Worm (Caenorhabditis elegans): ENCODE results near the gene pcyt-1.

pcyt-1 gene

DNA sequence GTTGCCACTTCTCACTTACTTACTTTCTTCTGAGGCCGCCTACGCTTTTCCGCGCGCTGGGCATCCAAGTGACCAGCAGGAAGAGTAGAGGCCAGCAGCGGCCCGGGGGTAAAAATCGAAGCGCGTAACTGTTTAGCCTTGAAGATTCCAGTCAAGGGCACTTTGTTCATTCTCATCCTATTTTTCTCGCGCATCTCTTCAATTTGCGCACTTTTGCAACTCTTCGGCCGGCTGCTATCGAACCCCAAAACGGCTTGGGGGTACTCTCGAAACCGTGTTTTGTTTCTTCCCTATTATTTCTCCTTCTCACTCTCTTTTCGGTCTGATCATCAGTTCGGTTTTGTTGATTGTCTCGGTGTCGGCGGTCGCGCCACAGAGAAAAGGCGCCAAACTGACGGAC, 14.4 kb downstream of the pcyt-1 start:
- TF ChIP-seq snpc-4 (tag; optimal IDR thresholded peaks at IDR 0.05) (no peak), unc-120 (tag; optimal IDR thresholded peaks at IDR 0.05; ENCODE audit: poor library complexity, severe bottlenecking) (no peak)

DNA sequence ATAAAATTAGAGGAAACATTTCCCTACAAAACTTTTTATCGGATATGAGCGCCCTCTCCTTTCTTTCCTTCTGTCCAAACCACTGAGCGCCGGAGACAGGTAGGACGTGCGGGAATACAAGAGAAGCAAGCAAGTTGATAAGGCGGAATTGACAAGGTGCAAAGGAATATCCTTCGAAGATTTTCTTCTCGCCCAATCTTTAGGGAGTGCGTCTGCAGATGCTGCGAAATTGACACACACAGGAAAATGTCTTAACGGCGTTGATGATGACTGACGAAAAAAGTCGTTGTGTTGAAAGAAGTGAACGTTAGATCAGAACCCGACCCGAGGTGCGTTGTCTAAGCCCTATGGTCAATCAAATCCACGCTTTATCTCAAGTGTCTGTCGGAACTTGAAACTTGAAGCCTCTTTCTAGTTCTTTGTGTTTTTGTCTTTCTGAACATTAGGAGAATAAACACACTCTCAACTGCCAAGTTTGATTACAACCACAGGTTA, 15.6 kb downstream of the pcyt-1 start:
- TF ChIP-seq sem-2 (GFP tag; optimal IDR thresholded peaks at IDR 0.05) (no peak), mep-1 (tag; optimal IDR thresholded peaks at IDR 0.05) (no peak), blmp-1 (tag; optimal IDR thresholded peaks at IDR 0.05) (no peak), lin-13 (tag; optimal IDR thresholded peaks at IDR 0.05) (no peak), bed-3 (GFP tag; optimal IDR thresholded peaks at IDR 0.05) (no peak), elt-1 (tag; optimal IDR thresholded peaks at IDR 0.05; ENCODE audit: borderline replicate concordance, insufficient read depth) (no peak), ceh-83 (GFP tag; optimal IDR thresholded peaks at IDR 0.05) (no peak), ceh-39 (tag; optimal IDR thresholded peaks at IDR 0.05) (no peak), unc-39 (tag; optimal IDR thresholded peaks at IDR 0.05) (no peak), ceh-43 (GFP tag; optimal IDR thresholded peaks at IDR 0.05) (no peak), elt-3 (tag; optimal IDR thresholded peaks at IDR 0.05) (no peak)

DNA sequence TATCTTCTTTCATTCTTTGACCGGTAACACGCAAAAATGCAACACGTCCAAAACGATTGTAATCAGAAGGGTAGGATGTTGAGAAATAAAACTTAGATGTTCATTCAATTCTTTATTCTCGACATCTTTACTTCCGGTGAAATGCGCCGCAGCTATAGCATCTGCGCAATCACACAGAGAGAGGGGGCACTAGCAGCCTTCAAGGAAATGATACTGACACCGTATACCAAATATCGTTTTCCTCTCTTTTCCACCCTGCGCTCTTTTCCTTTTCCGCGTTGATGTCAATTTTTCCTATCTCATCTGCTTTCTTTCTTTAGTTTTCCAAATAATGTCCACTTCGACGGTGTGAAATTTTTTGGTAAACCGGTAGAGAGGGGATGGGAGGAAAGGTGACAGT, 18.6 kb downstream of the pcyt-1 start:
- TF ChIP-seq lin-13 (tag; optimal IDR thresholded peaks at IDR 0.05) (no peak), ceh-83 (GFP tag; optimal IDR thresholded peaks at IDR 0.05) (no peak), nhr-12 (tag; optimal IDR thresholded peaks at IDR 0.05) (no peak), snpc-4 (tag; optimal IDR thresholded peaks at IDR 0.05) (no peak), nhr-76 (tag; optimal IDR thresholded peaks at IDR 0.05) (no peak), ceh-43 (GFP tag; optimal IDR thresholded peaks at IDR 0.05) (no peak), nhr-2 (tag; optimal IDR thresholded peaks at IDR 0.05) (no peak), unc-62 (GFP tag; optimal IDR thresholded peaks at IDR 0.05) (no peak), ztf-11 (tag; optimal IDR thresholded peaks at IDR 0.05) (no peak), lin-32 (GFP tag; optimal IDR thresholded peaks at IDR 0.05) (no peak), elt-1 (tag; optimal IDR thresholded peaks at IDR 0.05; ENCODE audit: borderline replicate concordance, insufficient read depth) (no peak), nhr-237 (tag; optimal IDR thresholded peaks at IDR 0.05) (no peak), sem-2 (GFP tag; optimal IDR thresholded peaks at IDR 0.05) (no peak), blmp-1 (tag; optimal IDR thresholded peaks at IDR 0.05) (no peak), mls-2 (tag; optimal IDR thresholded peaks at IDR 0.05) (no peak), pha-4 (tag; optimal IDR thresholded peaks at IDR 0.05) (no peak), cnd-1 (tag; optimal IDR thresholded peaks at IDR 0.05) (no peak), nhr-28 (tag; optimal IDR thresholded peaks at IDR 0.05) (no peak), ham-2 (GFP tag; optimal IDR thresholded peaks at IDR 0.05) (no peak)

DNA sequence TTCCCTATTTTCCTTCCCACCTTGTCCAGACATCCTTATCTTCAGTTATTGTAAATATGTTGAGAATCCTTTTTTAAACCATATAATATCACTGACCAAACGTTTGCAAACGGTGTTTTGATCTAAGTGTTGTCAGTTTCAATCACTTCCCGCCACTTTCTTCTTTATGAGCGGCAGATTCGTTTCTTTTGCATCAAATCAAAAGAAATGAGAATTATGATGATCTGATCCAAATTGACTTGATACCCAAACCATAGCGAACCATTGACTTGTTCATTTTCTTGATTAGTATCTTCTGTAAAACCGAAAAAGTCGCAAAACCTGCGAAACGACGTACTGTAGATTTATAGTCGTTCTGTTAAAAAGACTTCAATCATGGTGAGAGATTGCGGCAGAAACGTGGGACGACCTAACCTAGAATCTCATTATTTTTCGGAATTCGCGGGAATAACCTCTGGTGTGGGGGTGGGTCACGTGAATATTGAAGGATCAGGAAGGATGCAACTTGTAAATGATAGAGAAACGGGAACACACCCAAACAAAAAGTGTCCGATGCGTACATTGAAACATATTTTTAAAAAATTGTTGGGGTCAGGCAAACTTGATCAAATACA, 21.9 kb downstream of the pcyt-1 start:
- TF ChIP-seq lin-32 (GFP tag; optimal IDR thresholded peaks at IDR 0.05) (no peak), blmp-1 (tag; optimal IDR thresholded peaks at IDR 0.05) (no peak), nhr-76 (tag; optimal IDR thresholded peaks at IDR 0.05) (no peak), ztf-11 (tag; optimal IDR thresholded peaks at IDR 0.05) (no peak), zip-8 (tag; optimal IDR thresholded peaks at IDR 0.05) (no peak), unc-62 (GFP tag; optimal IDR thresholded peaks at IDR 0.05) (no peak), elt-1 (tag; optimal IDR thresholded peaks at IDR 0.05; ENCODE audit: borderline replicate concordance, insufficient read depth) (no peak), mab-5 (tag; optimal IDR thresholded peaks at IDR 0.05) (no peak)

DNA sequence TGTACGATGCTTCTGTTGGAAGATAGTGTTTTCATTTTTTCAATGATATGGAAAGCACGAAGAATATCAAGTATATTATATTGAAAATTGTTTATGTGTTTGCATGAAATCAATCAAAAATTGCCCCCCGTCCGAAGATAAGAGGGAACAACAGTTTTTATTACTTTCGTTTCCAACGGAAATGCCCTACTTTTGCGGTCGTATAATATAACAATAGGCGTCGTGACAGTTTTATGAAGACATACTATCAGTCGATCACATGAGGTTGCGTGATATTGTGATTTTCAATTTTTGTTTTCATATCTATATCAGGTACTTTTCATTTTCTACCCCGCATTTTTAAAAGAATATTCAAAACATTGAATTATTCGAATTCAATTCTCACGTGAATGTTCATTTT, 23.9 kb downstream of the pcyt-1 start:
- TF ChIP-seq elt-1 (tag; optimal IDR thresholded peaks at IDR 0.05; ENCODE audit: borderline replicate concordance, insufficient read depth) (no peak), ceh-43 (GFP tag; optimal IDR thresholded peaks at IDR 0.05) (no peak), unc-120 (tag; optimal IDR thresholded peaks at IDR 0.05; ENCODE audit: poor library complexity, severe bottlenecking) (no peak), lin-13 (tag; optimal IDR thresholded peaks at IDR 0.05) (no peak), blmp-1 (tag; optimal IDR thresholded peaks at IDR 0.05) (no peak), cnd-1 (tag; optimal IDR thresholded peaks at IDR 0.05) (no peak), mls-2 (tag; optimal IDR thresholded peaks at IDR 0.05) (no peak), unc-39 (tag; optimal IDR thresholded peaks at IDR 0.05) (no peak), ces-1 (GFP tag; optimal IDR thresholded peaks at IDR 0.05) (no peak), flh-1 (GFP tag; optimal IDR thresholded peaks at IDR 0.05) (no peak), unc-62 (GFP tag; optimal IDR thresholded peaks at IDR 0.05) (no peak), pha-4 (tag; optimal IDR thresholded peaks at IDR 0.05) (no peak), elt-3 (tag; optimal IDR thresholded peaks at IDR 0.05) (no peak), zip-8 (tag; optimal IDR thresholded peaks at IDR 0.05) (no peak), ham-2 (GFP tag; optimal IDR thresholded peaks at IDR 0.05) (no peak), mep-1 (tag; optimal IDR thresholded peaks at IDR 0.05) (no peak), snpc-4 (tag; optimal IDR thresholded peaks at IDR 0.05) (no peak)

All from whole organism, mixed stage, embryonic.